Fruit fly (Drosophila melanogaster) S2 (cell line): ENCODE measurements around the gene CG4849.

Experiments used
- CG8478 ChIP-seq: fragments of >200 bp; optimal IDR thresholded peaks from 2 replicates; lab custom pipeline; 2018
- CTCF ChIP-seq, 2 experiments: fragments of >200 bp; optimal IDR thresholded peaks; 2 replicates each; lab custom pipeline; 2018

DNA sequence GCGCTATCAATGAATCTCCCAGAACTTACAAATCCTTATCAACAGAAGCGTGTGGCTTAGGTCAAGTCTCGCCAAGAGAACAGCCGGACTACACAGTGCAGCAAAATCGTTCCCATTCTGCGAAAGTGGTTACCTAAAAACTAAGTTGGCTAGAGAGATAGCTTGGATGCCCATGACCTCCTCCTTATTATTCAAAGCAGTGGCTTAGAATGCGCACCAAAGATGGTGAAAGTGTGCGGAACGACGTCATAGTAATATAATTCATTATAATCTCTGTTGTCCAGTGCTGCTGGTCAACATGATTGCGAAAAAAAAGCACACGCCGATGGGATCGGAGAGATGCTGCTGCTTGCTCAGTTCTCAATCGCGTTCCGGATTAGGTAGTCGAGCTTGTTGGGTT is 8.7 kb upstream of the CG4849 start, which contains the start of gene Nep7:
- TF ChIP-seq CTCF (optimal IDR thresholded peaks at IDR 0.05; lab: Kevin White, UChicago) (no peak), CG8478 (lab: Kevin White, UChicago) (no peak)
